Worm (Caenorhabditis elegans) whole organism, late embryonic: ENCODE data around the gene otpl-7.

Source experiments
- dve-1 ChIP-seq: sonication (generic microtip); optimal IDR thresholded peaks from 2 replicates; lab custom pipeline; 2017; ENCODE audit warnings: antibody characterized with exemption, mild to moderate bottlenecking, missing genetic modification characterization, missing compliant biosample characterization
- fkh-10 ChIP-seq: fragments of 150-350 bp; optimal IDR thresholded peaks from 2 replicates; lab custom pipeline; 2014; ENCODE audit warnings: missing biosample characterization, missing genetic modification reagents, missing genetic modification characterization
- hlh-8 ChIP-seq: sonication (generic microtip); optimal IDR thresholded peaks from 2 replicates; lab custom pipeline; 2016; ENCODE audit warnings: missing genotype, missing genetic modification characterization, missing compliant biosample characterization
- lin-11 ChIP-seq: fragments of 200-800 bp; sonication (Bioruptor generic); optimal IDR thresholded peaks from 2 replicates; lab custom pipeline; 2018; ENCODE audit warnings: mild to moderate bottlenecking, missing genetic modification characterization, missing compliant biosample characterization
- mec-3 ChIP-seq: sonication (generic microtip); optimal IDR thresholded peaks from 2 replicates; lab custom pipeline; 2016; ENCODE audit warnings: borderline replicate concordance, missing genetic modification characterization, missing compliant biosample characterization
- nfya-1 ChIP-seq: sonication (generic microtip); optimal IDR thresholded peaks from 2 replicates; lab custom pipeline; 2017; ENCODE audit warnings: missing genetic modification characterization, mild to moderate bottlenecking, missing compliant biosample characterization, antibody characterized with exemption, moderate library complexity
- nhr-11 ChIP-seq: fragments of 150-350 bp; optimal IDR thresholded peaks from 2 replicates; lab custom pipeline; 2014; ENCODE audit warnings: missing biosample characterization, missing genetic modification characterization
- pqm-1 ChIP-seq: sonication (generic microtip); optimal IDR thresholded peaks from 2 replicates; lab custom pipeline; 2016; ENCODE audit warnings: missing genetic modification characterization, missing compliant biosample characterization
- unc-55 ChIP-seq: sonication (generic microtip); optimal IDR thresholded peaks from 2 replicates; lab custom pipeline; 2017; ENCODE audit warnings: missing biosample characterization, missing genetic modification reagents, missing genetic modification characterization
- unc-86 ChIP-seq: sonication (generic microtip); optimal IDR thresholded peaks from 2 replicates; lab custom pipeline; 2016; ENCODE audit warnings: missing genetic modification characterization, missing compliant biosample characterization

DNA sequence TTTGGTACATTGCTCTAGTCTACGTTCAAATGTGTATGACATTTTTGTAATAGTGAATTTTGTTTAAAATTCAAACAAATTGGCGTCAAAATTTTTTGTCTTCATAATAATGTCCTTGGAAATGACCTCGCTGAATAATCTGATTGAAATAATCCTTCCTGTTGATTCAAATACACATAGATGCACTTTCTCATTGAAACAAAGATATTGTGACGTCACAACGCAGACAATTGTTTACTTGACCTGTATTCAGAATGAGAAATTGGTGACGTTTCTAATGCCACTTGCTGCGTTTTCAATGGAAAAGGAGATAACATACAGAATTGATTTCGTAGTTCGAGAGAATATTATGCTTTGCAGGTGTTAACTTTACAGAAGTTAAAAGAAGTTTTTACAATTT is 12.6 kb downstream of the otpl-7 start:
- TF ChIP-seq lin-11 (tag; lab: Kevin White, UChicago) (no peak), nhr-11 (tag; lab: Kevin White, UChicago) (no peak), pqm-1 (no peak), dve-1 (tag; lab: Kevin White, UChicago) (no peak), unc-55 (GFP tag; lab: Kevin White, UChicago) (no peak), nfya-1 (no peak), mec-3 (no peak), fkh-10 (GFP tag; lab: Kevin White, UChicago) (no peak), unc-86 (no peak), hlh-8 (no peak)
